Worm (Caenorhabditis elegans) whole organism, L4 larva: ENCODE results near the gene F42D1.4.

Experiments used
- Y5F2A.4 ChIP-seq: fragments of 200-800 bp; sonication (Bioruptor generic); optimal IDR thresholded peaks from 2 replicates; lab custom pipeline; 2018; ENCODE audit warnings: mild to moderate bottlenecking, missing genetic modification characterization, missing compliant biosample characterization
- dmd-6 ChIP-seq: fragments of 200-800 bp; sonication (Bioruptor generic); IDR thresholded peaks from 2 replicates; pipeline ENCODE4 v1.3.6; 2022; ENCODE audit warnings: missing genetic modification reagents, missing genetic modification characterization, missing compliant biosample characterization
- fos-1 ChIP-seq: fragments of 150-350 bp; optimal IDR thresholded peaks from 2 replicates; lab custom pipeline; 2014; ENCODE audit warnings: missing biosample characterization, missing genetic modification characterization
- hlh-30 ChIP-seq: sonication (generic microtip); optimal IDR thresholded peaks from 2 replicates; lab custom pipeline; 2017; ENCODE audit warnings: antibody characterized with exemption, mild to moderate bottlenecking, missing genetic modification characterization, missing compliant biosample characterization; ENCODE audit not compliant: insufficient read depth
- lin-29 ChIP-seq: fragments of 200-800 bp; sonication (Bioruptor generic); IDR thresholded peaks from 2 replicates; pipeline ENCODE4 v1.3.6; 2022; ENCODE audit warnings: missing genetic modification reagents, missing genetic modification characterization, missing compliant biosample characterization
- mdl-1 ChIP-seq, 2 experiments: fragments of 150-350 bp in 1 of 2; sonication (generic microtip) in 1 of 2; optimal IDR thresholded peaks; 2 replicates each; lab custom pipeline; 2014 to 2017; ENCODE audit warnings: missing biosample characterization in 2 of 2, missing genetic modification characterization in 2 of 2
- mxl-3 ChIP-seq: fragments of 200-800 bp; sonication (Bioruptor generic); optimal IDR thresholded peaks from 2 replicates; lab custom pipeline; 2018; ENCODE audit warnings: mild to moderate bottlenecking, missing genetic modification characterization, missing compliant biosample characterization
- nhr-11 ChIP-seq: fragments of 150-350 bp; optimal IDR thresholded peaks from 2 replicates; lab custom pipeline; 2014; ENCODE audit warnings: missing biosample characterization, missing genetic modification characterization
- set-16 ChIP-seq: fragments of 200-800 bp; sonication (Bioruptor generic); IDR thresholded peaks from 2 replicates; pipeline ENCODE4 v1.3.6; 2022; ENCODE audit warnings: missing genetic modification reagents, missing genetic modification characterization, missing compliant biosample characterization
- unc-39 ChIP-seq: sonication (generic microtip); optimal IDR thresholded peaks from 2 replicates; lab custom pipeline; 2017; ENCODE audit warnings: missing biosample characterization, missing genetic modification characterization
- zag-1 ChIP-seq: fragments of 150-350 bp; optimal IDR thresholded peaks from 2 replicates; lab custom pipeline; 2014; ENCODE audit warnings: missing biosample characterization, missing genetic modification characterization

DNA sequence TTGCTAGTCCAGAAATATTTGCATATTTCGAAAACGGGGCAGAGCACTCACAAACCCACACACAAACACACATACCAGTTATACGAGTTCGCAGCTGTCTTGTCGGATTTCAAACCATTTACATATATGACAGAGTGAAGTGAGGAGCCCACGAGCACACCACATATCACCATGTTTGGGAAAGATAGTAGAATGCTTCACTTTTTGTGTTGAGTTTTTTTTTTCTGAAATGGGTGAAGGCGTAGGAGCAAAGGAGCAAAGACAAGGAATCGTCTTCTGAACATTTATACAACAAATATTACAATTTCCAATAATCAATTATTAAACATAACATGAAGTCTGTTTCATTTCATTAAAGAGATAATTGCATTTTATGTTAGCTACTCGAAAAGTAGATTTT is 31.8 kb upstream of the F42D1.4 start:
- TF ChIP-seq Y5F2A.4 (no peak), lin-29 (GFP tag; lab: Robert Waterston, UW) (no peak), mdl-1 (tag; optimal IDR thresholded peaks at IDR 0.05; lab: Kevin White, UChicago) (no peak), set-16 (GFP tag; lab: Robert Waterston, UW) (no peak), unc-39 (tag; lab: Kevin White, UChicago) (no peak), nhr-11 (tag; lab: Kevin White, UChicago) (no peak), hlh-30 (tag; lab: Kevin White, UChicago) (no peak), fos-1 (no peak), zag-1 (tag; lab: Kevin White, UChicago) (no peak), dmd-6 (no peak), mxl-3 (GFP tag; lab: Kevin White, UChicago) (no peak)
